Fruit fly (Drosophila melanogaster) whole organism, embryonic: ENCODE data around the gene how.

ENCODE experiments used
- Bteb2 ChIP-seq: fragments of 200-800 bp; sonication (Bioruptor generic); optimal IDR thresholded peaks from 2 replicates; lab custom pipeline; 2016; ENCODE audit warnings: missing biosample characterization, missing genetic modification characterization
- CG10431 ChIP-seq: fragments of 200-800 bp; sonication (Bioruptor generic); optimal IDR thresholded peaks from 3 replicates; lab custom pipeline; 2018; ENCODE audit warnings: missing biosample characterization, mild to moderate bottlenecking, missing genetic modification characterization
- CG10979 ChIP-seq: fragments of 200-800 bp; sonication (Bioruptor generic); optimal IDR thresholded peaks from 2 replicates; lab custom pipeline; 2018; ENCODE audit warnings: missing biosample characterization, mild to moderate bottlenecking, missing genetic modification characterization, moderate library complexity
- CG12219 ChIP-seq: fragments of 200-800 bp; sonication (Bioruptor generic); optimal IDR thresholded peaks from 3 replicates; lab custom pipeline; 2018; ENCODE audit warnings: missing biosample characterization, mild to moderate bottlenecking, missing genetic modification characterization
- CG2712 ChIP-seq: fragments of 200-800 bp; optimal IDR thresholded peaks from 3 replicates; lab custom pipeline; 2019; ENCODE audit warnings: missing biosample characterization, mild to moderate bottlenecking, missing genetic modification characterization, moderate library complexity
- CG31224 ChIP-seq: fragments of 200-800 bp; sonication (Bioruptor generic); IDR thresholded peaks from 2 replicates; pipeline ENCODE4 v1.3.6; 2022; ENCODE audit warnings: missing biosample characterization, missing genetic modification characterization
- CG31388 ChIP-seq: fragments of 200-800 bp; sonication (Bioruptor generic); optimal IDR thresholded peaks from 2 replicates; lab custom pipeline; 2016; ENCODE audit warnings: missing biosample characterization, missing genetic modification characterization
- CG3163 ChIP-seq: fragments of 200-800 bp; sonication (Bioruptor generic); optimal IDR thresholded peaks from 3 replicates; lab custom pipeline; 2016; ENCODE audit warnings: missing biosample characterization, missing genetic modification characterization
- CG32532 ChIP-seq: fragments of 200-800 bp; sonication (Bioruptor generic); IDR thresholded peaks from 2 replicates; pipeline ENCODE4 v1.3.6; 2022; ENCODE audit warnings: missing biosample characterization, missing genetic modification characterization
- CG3281 ChIP-seq: fragments of 200-800 bp; sonication (Bioruptor generic); optimal IDR thresholded peaks from 3 replicates; lab custom pipeline; 2017; ENCODE audit warnings: missing biosample characterization, mild to moderate bottlenecking, missing genetic modification characterization
- CG3726 ChIP-seq: fragments of 200-800 bp; sonication (Bioruptor generic); IDR thresholded peaks from 3 replicates; pipeline ENCODE4, ENCODE4 v1.3.6; 2022; ENCODE audit warnings: missing biosample characterization, missing genetic modification characterization
- CG3838 ChIP-seq: fragments of 200-800 bp; sonication (Bioruptor generic); optimal IDR thresholded peaks from 3 replicates; lab custom pipeline; 2016; ENCODE audit warnings: missing biosample characterization, missing genetic modification characterization
- CG43689 ChIP-seq: fragments of 200-800 bp; sonication (Bioruptor generic); IDR thresholded peaks from 2 replicates; pipeline ENCODE4 v1.3.6; 2022; ENCODE audit warnings: missing biosample characterization, missing genetic modification characterization
- CG5245 ChIP-seq: fragments of 200-800 bp; sonication (Bioruptor generic); optimal IDR thresholded peaks from 3 replicates; lab custom pipeline; 2016; ENCODE audit warnings: missing biosample characterization, missing genetic modification characterization
- CG5953 ChIP-seq: fragments of 200-800 bp; sonication (Bioruptor generic); IDR thresholded peaks from 2 replicates; pipeline ENCODE4 v1.3.6; 2022; ENCODE audit warnings: missing biosample characterization, missing genetic modification characterization
- CG6854 ChIP-seq: fragments of 200-800 bp; sonication (Bioruptor generic); optimal IDR thresholded peaks from 3 replicates; lab custom pipeline; 2017; ENCODE audit warnings: missing biosample characterization, mild to moderate bottlenecking, missing genetic modification characterization
- CG7556 ChIP-seq: fragments of 200-800 bp; sonication (Bioruptor generic); optimal IDR thresholded peaks from 2 replicates; lab custom pipeline; 2017; ENCODE audit warnings: missing biosample characterization, mild to moderate bottlenecking, missing genetic modification characterization
- Dip2 ChIP-seq: fragments of 200-800 bp; sonication (Bioruptor generic); IDR thresholded peaks from 2 replicates; pipeline ENCODE4 v1.3.6; 2022; ENCODE audit warnings: missing biosample characterization, missing genetic modification characterization
- Doc3 ChIP-seq: fragments of 200-800 bp; sonication (Bioruptor generic); IDR thresholded peaks from 3 replicates; pipeline ENCODE4 v1.3.6; 2022; ENCODE audit warnings: missing biosample characterization, missing genetic modification characterization; ENCODE audit not compliant: partially characterized antibody
- E2f2 ChIP-seq: fragments of 200-800 bp; sonication (Bioruptor generic); IDR thresholded peaks from 2 replicates; pipeline ENCODE4 v1.3.6; 2022; ENCODE audit warnings: missing biosample characterization, missing genetic modification characterization
- Fer1 ChIP-seq: fragments of 200-800 bp; sonication (Bioruptor generic); optimal IDR thresholded peaks from 2 replicates; lab custom pipeline; 2017; ENCODE audit warnings: missing biosample characterization, mild to moderate bottlenecking, missing genetic modification characterization
- HHEX ChIP-seq: fragments of 200-800 bp; sonication (Bioruptor generic); optimal IDR thresholded peaks from 3 replicates; lab custom pipeline; 2017; ENCODE audit warnings: missing biosample characterization, mild to moderate bottlenecking, missing genetic modification characterization, missing genetic modification reagents
- Hand ChIP-seq: fragments of 200-800 bp; sonication (Bioruptor generic); optimal IDR thresholded peaks from 2 replicates; lab custom pipeline; 2017; ENCODE audit warnings: mild to moderate bottlenecking, missing biosample characterization, missing genetic modification reagents, missing genetic modification characterization
- HmgD ChIP-seq: fragments of 200-800 bp; sonication (Bioruptor generic); optimal IDR thresholded peaks from 3 replicates; lab custom pipeline; 2016; ENCODE audit warnings: missing biosample characterization, missing genetic modification characterization
- Hr39 ChIP-seq: fragments of >200 bp; optimal IDR thresholded peaks from 2 replicates; lab custom pipeline; 2017
- Lpt ChIP-seq: fragments of >200 bp; optimal IDR thresholded peaks from 2 replicates; lab custom pipeline; 2018; ENCODE audit warnings: missing biosample characterization, missing genetic modification characterization
- MBD-R2 ChIP-seq: fragments of 200-800 bp; sonication (Bioruptor generic); IDR thresholded peaks from 2 replicates; pipeline ENCODE4 v1.3.6; 2022; ENCODE audit warnings: missing biosample characterization, missing genetic modification characterization
- Rfx ChIP-seq: fragments of 200-800 bp; sonication (Bioruptor generic); IDR thresholded peaks from 2 replicates; pipeline ENCODE4 v1.3.6; 2022; ENCODE audit warnings: missing biosample characterization, missing genetic modification characterization
- Rx ChIP-seq: fragments of 200-800 bp; sonication (Bioruptor generic); IDR thresholded peaks from 2 replicates; pipeline ENCODE4 v1.3.6; 2022; ENCODE audit warnings: missing biosample characterization, missing genetic modification characterization
- Sox102F ChIP-seq: fragments of 200-800 bp; sonication (Bioruptor generic); optimal IDR thresholded peaks from 2 replicates; lab custom pipeline; 2018; ENCODE audit warnings: missing biosample characterization, mild to moderate bottlenecking, missing genetic modification characterization, moderate library complexity
- abd-A ChIP-seq: fragments of 200-800 bp; sonication (Bioruptor generic); optimal IDR thresholded peaks from 3 replicates; lab custom pipeline; 2019; ENCODE audit warnings: missing biosample characterization, mild to moderate bottlenecking, missing genetic modification characterization, moderate library complexity
- cas ChIP-seq: fragments of 200-800 bp; sonication (Bioruptor generic); IDR thresholded peaks from 2 replicates; pipeline ENCODE4 v1.3.6; 2022; ENCODE audit warnings: missing biosample characterization, missing genetic modification characterization
- chinmo ChIP-seq: fragments of 200-800 bp; sonication (Bioruptor generic); IDR thresholded peaks from 4 replicates; pipeline ENCODE4 v1.3.6; 2022; ENCODE audit warnings: missing biosample characterization, missing genetic modification characterization; ENCODE audit not compliant: partially characterized antibody
- danr ChIP-seq: fragments of 200-800 bp; sonication (Bioruptor generic); IDR thresholded peaks from 2 replicates; pipeline ENCODE4 v1.3.6; 2022; ENCODE audit warnings: missing biosample characterization, missing genetic modification characterization
- disco-r ChIP-seq: fragments of 200-800 bp; sonication (Bioruptor generic); optimal IDR thresholded peaks from 2 replicates; lab custom pipeline; 2016; ENCODE audit warnings: missing biosample characterization, missing genetic modification characterization
- dm ChIP-seq: fragments of 200-800 bp; sonication (Bioruptor generic); optimal IDR thresholded peaks from 3 replicates; lab custom pipeline; 2016; ENCODE audit warnings: missing biosample characterization, missing genetic modification characterization
- ems ChIP-seq: fragments of 200-800 bp; sonication (Bioruptor generic); optimal IDR thresholded peaks from 3 replicates; lab custom pipeline; 2016; ENCODE audit warnings: missing biosample characterization, missing genetic modification characterization
- fd96Cb ChIP-seq: fragments of 200-800 bp; sonication (Bioruptor generic); optimal IDR thresholded peaks from 2 replicates; lab custom pipeline; 2018; ENCODE audit warnings: missing biosample characterization, mild to moderate bottlenecking, missing genetic modification characterization, moderate library complexity
- gce ChIP-seq: fragments of 200-800 bp; sonication (Bioruptor generic); IDR thresholded peaks from 3 replicates; pipeline ENCODE4 v1.3.6; 2022; ENCODE audit warnings: missing biosample characterization, missing genetic modification characterization
- gsb ChIP-seq: fragments of 200-800 bp; sonication (Bioruptor generic); IDR thresholded peaks from 2 replicates; pipeline ENCODE4 v1.3.6; 2022; ENCODE audit warnings: missing biosample characterization, missing genetic modification characterization
- hb ChIP-seq: fragments of 200-800 bp; sonication (Bioruptor generic); IDR thresholded peaks from 3 replicates; pipeline ENCODE4 v1.3.6; 2022; ENCODE audit warnings: missing biosample characterization, missing genetic modification characterization; ENCODE audit not compliant: partially characterized antibody
- ind ChIP-seq: fragments of 200-800 bp; sonication (Bioruptor generic); optimal IDR thresholded peaks from 3 replicates; lab custom pipeline; 2016; ENCODE audit warnings: missing biosample characterization, missing genetic modification characterization
- kni ChIP-seq: fragments of 200-800 bp; sonication (Bioruptor generic); optimal IDR thresholded peaks from 3 replicates; lab custom pipeline; 2017; ENCODE audit warnings: mild to moderate bottlenecking, missing biosample characterization, missing genetic modification reagents, missing genetic modification characterization
- lmd ChIP-seq: fragments of 200-800 bp; sonication (Bioruptor generic); IDR thresholded peaks from 2 replicates; pipeline ENCODE4 v1.3.6; 2022; ENCODE audit warnings: missing biosample characterization, missing genetic modification characterization
- maf-S ChIP-seq: fragments of 200-800 bp; sonication (Bioruptor generic); optimal IDR thresholded peaks from 2 replicates; lab custom pipeline; 2016; ENCODE audit warnings: missing biosample characterization, missing genetic modification characterization
- odd ChIP-seq: fragments of 200-800 bp; sonication (Bioruptor generic); optimal IDR thresholded peaks from 2 replicates; lab custom pipeline; 2017; ENCODE audit warnings: missing biosample characterization, mild to moderate bottlenecking, missing genetic modification characterization
- onecut ChIP-seq: fragments of 200-800 bp; sonication (Bioruptor generic); IDR thresholded peaks from 2 replicates; pipeline ENCODE4 v1.3.6; 2022; ENCODE audit warnings: missing biosample characterization, missing genetic modification characterization
- org-1 ChIP-seq: fragments of 200-800 bp; sonication (Bioruptor generic); optimal IDR thresholded peaks from 2 replicates; lab custom pipeline; 2017; ENCODE audit warnings: missing biosample characterization, missing genetic modification characterization
- pros ChIP-seq: fragments of 200-800 bp; sonication (Bioruptor generic); optimal IDR thresholded peaks from 3 replicates; lab custom pipeline; 2019; ENCODE audit warnings: missing biosample characterization, mild to moderate bottlenecking, missing genetic modification characterization, moderate library complexity
- run ChIP-seq: fragments of 200-800 bp; sonication (Bioruptor generic); optimal IDR thresholded peaks from 3 replicates; lab custom pipeline; 2018; ENCODE audit warnings: missing biosample characterization, mild to moderate bottlenecking, missing genetic modification characterization
- slou ChIP-seq: fragments of 200-800 bp; sonication (Bioruptor generic); optimal IDR thresholded peaks from 3 replicates; lab custom pipeline; 2016; ENCODE audit warnings: missing biosample characterization, missing genetic modification characterization
- tio ChIP-seq: fragments of 200-800 bp; sonication (Bioruptor generic); optimal IDR thresholded peaks from 2 replicates; lab custom pipeline; 2017; ENCODE audit warnings: missing biosample characterization, missing genetic modification characterization, inconsistent platforms

Gene how

dm6 chr3R:22034160-22034742, 7.7 kb upstream of the how start, which contains the start of the genes CG45099, CG6015, pit and Fadd (continued):
- TF ChIP-seq ems (GFP tag; lab: Kevin White, UChicago) (no peak), CG43689 (GFP tag; lab: Robert Waterston, UW) (no peak), org-1 (GFP tag; lab: Kevin White, UChicago) (no peak), E2f2 (GFP tag; lab: Robert Waterston, UW) (peak; percentile 41; the same call in 1 of the 2 replicates), CG12219 (GFP tag; lab: Kevin White, UChicago) (no peak), Fer1 (GFP tag; lab: Kevin White, UChicago) (no peak), CG10979 (no peak), CG5245 (GFP tag; lab: Kevin White, UChicago) (no peak), kni (GFP tag; lab: Kevin White, UChicago) (no peak), Bteb2 (no peak), CG5953 (no peak), disco-r (no peak), Sox102F (no peak), ind (GFP tag; lab: Kevin White, UChicago) (no peak), dm (GFP tag; lab: Kevin White, UChicago) (peak; percentile 40), Hand (GFP tag; lab: Kevin White, UChicago) (no peak), Rfx (GFP tag; lab: Robert Waterston, UW) (no peak), HHEX (GFP tag; lab: Kevin White, UChicago) (no peak), CG3726 (GFP tag; lab: Robert Waterston, UW) (no peak), CG7556 (GFP tag; lab: Kevin White, UChicago) (no peak), Hr39 (lab: Kevin White, UChicago) (no peak), CG31224 (no peak), Doc3 (GFP tag; lab: Robert Waterston, UW) (peak; percentile 52; the same call in 1 of the 3 replicates), CG2712 (tag; lab: Kevin White, UChicago) (peak; percentile 7), onecut (GFP tag; lab: Robert Waterston, UW) (no peak), pros (GFP tag; lab: Kevin White, UChicago) (no peak), CG3163 (no peak), CG31388 (GFP tag; lab: Kevin White, UChicago) (no peak), gce (no peak), CG32532 (no peak), abd-A (no peak), maf-S (GFP tag; lab: Kevin White, UChicago) (no peak), tio (GFP tag; lab: Kevin White, UChicago) (no peak), odd (GFP tag; lab: Kevin White, UChicago) (no peak), CG6854 (GFP tag; lab: Kevin White, UChicago) (no peak), lmd (no peak), Lpt (GFP tag; lab: Kevin White, UChicago) (no peak), fd96Cb (tag; lab: Kevin White, UChicago) (no peak), HmgD (GFP tag; lab: Kevin White, UChicago) (no peak), chinmo (GFP tag; lab: Robert Waterston, UW) (no peak), gsb (no peak), danr (GFP tag; lab: Robert Waterston, UW) (no peak), slou (GFP tag; lab: Kevin White, UChicago) (no peak), cas (GFP tag; lab: Robert Waterston, UW) (no peak), Rx (GFP tag; lab: Robert Waterston, UW) (no peak), run (no peak), CG3281 (GFP tag; lab: Kevin White, UChicago) (no peak), CG10431 (no peak), MBD-R2 (GFP tag; lab: Robert Waterston, UW) (peak; percentile 66), hb (GFP tag; lab: Robert Waterston, UW) (no peak), Dip2 (GFP tag; lab: Robert Waterston, UW) (no peak), CG3838 (no peak)
